Fruit fly (Drosophila melanogaster) whole organism, embryonic: ENCODE data around the gene CG9928.
A peak's percentile ranks its signal among the peaks of the same experiment; 100 is the strongest.

Experiments
- ATbp ChIP-seq: fragments of 200-800 bp; sonication (Bioruptor generic); optimal IDR thresholded peaks from 2 replicates; lab custom pipeline; 2017; ENCODE audit warnings: missing biosample characterization, mild to moderate bottlenecking, missing genetic modification characterization, missing genetic modification reagents
- Ada2b ChIP-seq: fragments of 200-800 bp; sonication (Bioruptor generic); IDR thresholded peaks from 2 replicates; pipeline ENCODE4 v1.3.6; 2022; ENCODE audit warnings: missing biosample characterization, missing genetic modification characterization
- Bteb2 ChIP-seq: fragments of 200-800 bp; sonication (Bioruptor generic); optimal IDR thresholded peaks from 2 replicates; lab custom pipeline; 2016; ENCODE audit warnings: missing biosample characterization, missing genetic modification characterization
- CG10274 ChIP-seq: fragments of 200-800 bp; sonication (Bioruptor generic); optimal IDR thresholded peaks from 3 replicates; lab custom pipeline; 2017; ENCODE audit warnings: missing biosample characterization, mild to moderate bottlenecking, missing genetic modification characterization
- CG10654 ChIP-seq: fragments of 200-800 bp; sonication (Bioruptor generic); optimal IDR thresholded peaks from 2 replicates; lab custom pipeline; 2016; ENCODE audit warnings: missing biosample characterization, missing genetic modification characterization
- CG12744 ChIP-seq: fragments of 200-800 bp; sonication (Bioruptor generic); optimal IDR thresholded peaks from 2 replicates; lab custom pipeline; 2016; ENCODE audit warnings: missing biosample characterization, missing genetic modification characterization
- CG12769 ChIP-seq: fragments of 200-800 bp; sonication (Bioruptor generic); optimal IDR thresholded peaks from 2 replicates; lab custom pipeline; 2019; ENCODE audit warnings: missing biosample characterization, mild to moderate bottlenecking, missing genetic modification characterization, moderate library complexity
- CG14014 ChIP-seq: fragments of 200-800 bp; sonication (Bioruptor generic); IDR thresholded peaks from 2 replicates; pipeline ENCODE4 v1.3.6; 2022; ENCODE audit warnings: missing biosample characterization, missing genetic modification characterization
- CG15696 ChIP-seq: fragments of 200-800 bp; sonication (Bioruptor generic); optimal IDR thresholded peaks from 2 replicates; lab custom pipeline; 2019; ENCODE audit warnings: missing biosample characterization, mild to moderate bottlenecking, missing genetic modification characterization, moderate library complexity
- CG2129 ChIP-seq: fragments of 200-800 bp; sonication (Bioruptor generic); IDR thresholded peaks from 2 replicates; pipeline ENCODE4 v1.3.6; 2022; ENCODE audit warnings: missing biosample characterization, missing genetic modification characterization; ENCODE audit not compliant: partially characterized antibody
- CG2202 ChIP-seq: fragments of 200-800 bp; sonication (Bioruptor generic); optimal IDR thresholded peaks from 2 replicates; lab custom pipeline; 2018; ENCODE audit warnings: missing biosample characterization, mild to moderate bottlenecking, missing genetic modification characterization
- CG2875 ChIP-seq: fragments of 200-800 bp; sonication (Bioruptor generic); optimal IDR thresholded peaks from 2 replicates; lab custom pipeline; 2017; ENCODE audit warnings: missing biosample characterization, mild to moderate bottlenecking, missing genetic modification characterization, missing genetic modification reagents
- CG32767 ChIP-seq: fragments of 200-800 bp; sonication (Bioruptor generic); IDR thresholded peaks from 2 replicates; pipeline ENCODE4 v1.3.6; 2022; ENCODE audit warnings: missing biosample characterization, missing genetic modification characterization
- CG34224 ChIP-seq: fragments of 200-800 bp; sonication (Bioruptor generic); IDR thresholded peaks from 3 replicates; pipeline ENCODE4 v1.3.6; 2022; ENCODE audit warnings: missing biosample characterization, missing genetic modification characterization; ENCODE audit not compliant: partially characterized antibody
- CG5180 ChIP-seq: fragments of 200-800 bp; sonication (Bioruptor generic); optimal IDR thresholded peaks from 3 replicates; lab custom pipeline; 2017; ENCODE audit warnings: missing biosample characterization, missing genetic modification characterization, mild to moderate bottlenecking, moderate library complexity, missing genetic modification reagents
- CG6272 ChIP-seq: fragments of 200-800 bp; sonication (Bioruptor generic); IDR thresholded peaks from 2 replicates; pipeline ENCODE4 v1.3.6; 2022; ENCODE audit warnings: missing biosample characterization, missing genetic modification characterization
- CG6765 ChIP-seq: fragments of 200-800 bp; sonication (Bioruptor generic); optimal IDR thresholded peaks from 3 replicates; lab custom pipeline; 2017; ENCODE audit warnings: missing biosample characterization, mild to moderate bottlenecking, missing genetic modification characterization
- CG7372 ChIP-seq: fragments of 200-800 bp; sonication (Bioruptor generic); IDR thresholded peaks from 2 replicates; pipeline ENCODE4 v1.3.6; 2022; ENCODE audit warnings: missing biosample characterization, missing genetic modification characterization
- CG7786 ChIP-seq: fragments of 200-800 bp; sonication (Bioruptor generic); optimal IDR thresholded peaks from 2 replicates; lab custom pipeline; 2016; ENCODE audit warnings: missing biosample characterization, missing genetic modification characterization
- CG8089 ChIP-seq: fragments of 200-800 bp; sonication (Bioruptor generic); optimal IDR thresholded peaks from 3 replicates; lab custom pipeline; 2016; ENCODE audit warnings: missing biosample characterization, missing genetic modification characterization
- CG8765 ChIP-seq: fragments of 200-800 bp; sonication (Bioruptor generic); IDR thresholded peaks from 2 replicates; pipeline ENCODE4 v1.3.6; 2022; ENCODE audit warnings: missing biosample characterization, missing genetic modification characterization
- CG8924 ChIP-seq: fragments of 200-800 bp; optimal IDR thresholded peaks from 3 replicates; lab custom pipeline; 2019; ENCODE audit warnings: missing biosample characterization, mild to moderate bottlenecking, missing genetic modification characterization, moderate library complexity
- CG9215 ChIP-seq: fragments of 200-800 bp; sonication (Bioruptor generic); IDR thresholded peaks from 2 replicates; pipeline ENCODE4 v1.3.6; 2022; ENCODE audit warnings: missing biosample characterization, missing genetic modification characterization
- Deaf1 ChIP-seq: fragments of 200-800 bp; optimal IDR thresholded peaks from 3 replicates; lab custom pipeline; 2019; ENCODE audit warnings: missing biosample characterization, mild to moderate bottlenecking, missing genetic modification characterization, moderate library complexity
- Dll ChIP-seq: fragments of 200-800 bp; sonication (Bioruptor generic); IDR thresholded peaks from 4 replicates; pipeline ENCODE4 v1.3.6; 2022; ENCODE audit warnings: missing biosample characterization, missing genetic modification characterization; ENCODE audit not compliant: partially characterized antibody
- Dp ChIP-seq: fragments of 200-800 bp; sonication (Bioruptor generic); optimal IDR thresholded peaks from 2 replicates; lab custom pipeline; 2018; ENCODE audit warnings: missing biosample characterization, mild to moderate bottlenecking, missing genetic modification characterization, moderate library complexity
- HmgD ChIP-seq: fragments of 200-800 bp; sonication (Bioruptor generic); optimal IDR thresholded peaks from 3 replicates; lab custom pipeline; 2016; ENCODE audit warnings: missing biosample characterization, missing genetic modification characterization
- Jarid2 ChIP-seq: fragments of 200-800 bp; sonication (Bioruptor generic); optimal IDR thresholded peaks from 3 replicates; lab custom pipeline; 2017; ENCODE audit warnings: mild to moderate bottlenecking, missing biosample characterization, missing genetic modification reagents, missing genetic modification characterization
- Myb ChIP-seq: fragments of 200-800 bp; sonication (Bioruptor generic); optimal IDR thresholded peaks from 2 replicates; lab custom pipeline; 2016; ENCODE audit warnings: missing biosample characterization, missing genetic modification characterization
- NC2α ChIP-seq: fragments of 200-800 bp; sonication (Bioruptor generic); optimal IDR thresholded peaks from 2 replicates; lab custom pipeline; 2016; ENCODE audit warnings: missing biosample characterization, missing genetic modification characterization
- Oaz ChIP-seq: fragments of 200-800 bp; sonication (Bioruptor generic); IDR thresholded peaks from 2 replicates; pipeline ENCODE4 v1.3.6; 2022; ENCODE audit warnings: missing biosample characterization, missing genetic modification characterization
- Scr ChIP-seq: fragments of 200-800 bp; sonication (Bioruptor generic); IDR thresholded peaks from 2 replicates; pipeline ENCODE4 v1.3.6; 2022; ENCODE audit warnings: missing biosample characterization, missing genetic modification characterization; ENCODE audit not compliant: partially characterized antibody
- Taf1 ChIP-seq: fragments of 200-800 bp; sonication (Bioruptor generic); IDR thresholded peaks from 2 replicates; pipeline ENCODE4 v1.3.6; 2022; ENCODE audit warnings: missing biosample characterization, missing genetic modification characterization
- ab ChIP-seq: fragments of 200-800 bp; sonication (Bioruptor generic); optimal IDR thresholded peaks from 2 replicates; lab custom pipeline; 2016; ENCODE audit warnings: missing biosample characterization, missing genetic modification characterization
- aop ChIP-seq: fragments of 200-800 bp; sonication (Bioruptor generic); IDR thresholded peaks from 2 replicates; pipeline ENCODE4 v1.3.6; 2022; ENCODE audit warnings: missing biosample characterization, missing genetic modification characterization
- ato ChIP-seq: fragments of 200-800 bp; sonication (Bioruptor generic); IDR thresholded peaks from 2 replicates; pipeline ENCODE4 v1.3.6; 2022; ENCODE audit warnings: missing biosample characterization, missing genetic modification characterization; ENCODE audit not compliant: partially characterized antibody
- btn ChIP-seq: fragments of 200-800 bp; sonication (Bioruptor generic); optimal IDR thresholded peaks from 2 replicates; lab custom pipeline; 2016; ENCODE audit warnings: missing biosample characterization, missing genetic modification characterization
- croc ChIP-seq: fragments of 200-800 bp; sonication (Bioruptor generic); conservative IDR thresholded peaks from 3 replicates; pipeline ENCODE4 v1.3.6; 2022; ENCODE audit warnings: missing biosample characterization, missing genetic modification characterization
- crol ChIP-seq: fragments of 200-800 bp; sonication (Bioruptor generic); IDR thresholded peaks from 2 replicates; pipeline ENCODE4 v1.3.6; 2022; ENCODE audit warnings: missing biosample characterization, missing genetic modification characterization
- ham ChIP-seq: fragments of 200-800 bp; sonication (Bioruptor generic); IDR thresholded peaks from 2 replicates; pipeline ENCODE4 v1.3.6; 2022; ENCODE audit warnings: missing biosample characterization, missing genetic modification characterization
- insv ChIP-seq, 2 experiments: fragments of 200-800 bp; sonication (Bioruptor generic); optimal IDR thresholded peaks; 3 replicates each; lab custom pipeline; 2016 to 2018; ENCODE audit warnings: missing biosample characterization in 2 of 2, missing genetic modification characterization in 2 of 2
- psq ChIP-seq: fragments of 200-800 bp; sonication (Bioruptor generic); optimal IDR thresholded peaks from 2 replicates; lab custom pipeline; 2017; ENCODE audit warnings: missing biosample characterization, missing genetic modification characterization
- pzg ChIP-seq: fragments of 200-800 bp; sonication (Bioruptor generic); optimal IDR thresholded peaks from 3 replicates; lab custom pipeline; 2018; ENCODE audit warnings: missing biosample characterization, mild to moderate bottlenecking, missing genetic modification characterization, moderate library complexity
- sisA ChIP-seq: fragments of 200-800 bp; sonication (Bioruptor generic); IDR thresholded peaks from 2 replicates; pipeline ENCODE4 v1.3.6; 2022; ENCODE audit warnings: missing biosample characterization, missing genetic modification characterization
- tap ChIP-seq: fragments of 200-800 bp; optimal IDR thresholded peaks from 3 replicates; lab custom pipeline; 2019; ENCODE audit warnings: missing biosample characterization, mild to moderate bottlenecking, missing genetic modification characterization, moderate library complexity
- ttk ChIP-seq: fragments of 200-800 bp; sonication (Bioruptor generic); IDR thresholded peaks from 2 replicates; pipeline ENCODE4 v2.1.2; 2022; ENCODE audit warnings: missing biosample characterization, missing genetic modification characterization
- usp ChIP-seq: fragments of >200 bp; optimal IDR thresholded peaks from 2 replicates; lab custom pipeline; 2017; ENCODE audit warnings: missing biosample characterization, missing genetic modification characterization
- vvl ChIP-seq: fragments of 200-800 bp; sonication (Bioruptor generic); IDR thresholded peaks from 2 replicates; pipeline ENCODE4 v1.3.6; 2022; ENCODE audit warnings: missing biosample characterization, missing genetic modification characterization
- wdn ChIP-seq: fragments of 200-800 bp; sonication (Bioruptor generic); IDR thresholded peaks from 2 replicates; pipeline ENCODE4 v1.3.6; 2022; ENCODE audit warnings: missing biosample characterization, missing genetic modification characterization
- wek ChIP-seq: fragments of 200-800 bp; sonication (Bioruptor generic); optimal IDR thresholded peaks from 3 replicates; lab custom pipeline; 2018; ENCODE audit warnings: missing biosample characterization, mild to moderate bottlenecking, missing genetic modification characterization, moderate library complexity

The CG9928 gene

dm6 chr2L:13179095-13179494 lies 36.4 kb upstream of the CG9928 start, which contains the start of gene Alg7 (continued):
- TF ChIP-seq wek: no peak
- TF ChIP-seq croc (GFP tag; lab: Robert Waterston, UW): no peak
- TF ChIP-seq Ada2b (GFP tag; lab: Robert Waterston, UW): no peak
- TF ChIP-seq tap (tag; lab: Kevin White, UChicago): no peak
- TF ChIP-seq CG7786 (GFP tag; lab: Kevin White, UChicago): no peak
- TF ChIP-seq CG15696 (tag; lab: Kevin White, UChicago): no peak
- no peak for TF ChIP-seq ttk (GFP tag; lab: Robert Waterston, UW)
- TF ChIP-seq CG8924: peak; percentile 2
- peak; percentile 45 for TF ChIP-seq pzg (GFP tag; lab: Kevin White, UChicago)
- no peak for TF ChIP-seq ato (GFP tag; lab: Robert Waterston, UW)
- no peak for TF ChIP-seq usp (GFP tag; lab: Kevin White, UChicago)
- TF ChIP-seq CG6765: no peak
- TF ChIP-seq CG6272: no peak
- peak; percentile 37 for TF ChIP-seq Dp
- TF ChIP-seq CG32767 (GFP tag; lab: Robert Waterston, UW): no peak
- TF ChIP-seq CG8089 (GFP tag; lab: Kevin White, UChicago): no peak
- TF ChIP-seq sisA (GFP tag; lab: Robert Waterston, UW): no peak
- TF ChIP-seq Dll (GFP tag; lab: Robert Waterston, UW): peak; percentile 32; the same call in 1 of the 4 replicates
- no peak for TF ChIP-seq CG12769 (tag; lab: Kevin White, UChicago)
- no peak for TF ChIP-seq ham (GFP tag; lab: Robert Waterston, UW)
- TF ChIP-seq CG34224 (GFP tag; lab: Robert Waterston, UW): no peak
- 0 out of 2 replicates have a peak, but pooled peaks have one; percentile 16 for TF ChIP-seq CG2129 (GFP tag; lab: Robert Waterston, UW)
- TF ChIP-seq Myb (GFP tag; lab: Kevin White, UChicago): no peak
- no peak for TF ChIP-seq CG2202 (tag; lab: Kevin White, UChicago)
- no peak for TF ChIP-seq crol
- peak; percentile 70; the same call in 1 of the 2 replicates for TF ChIP-seq vvl (GFP tag; lab: Robert Waterston, UW)
- no peak for TF ChIP-seq btn (GFP tag; lab: Kevin White, UChicago)
- no peak for TF ChIP-seq Jarid2 (GFP tag; lab: Kevin White, UChicago)

- TF ChIP-seq CG7372 (GFP tag; lab: Robert Waterston, UW) (peak; percentile 46; the same call in 1 of the 2 replicates), psq (GFP tag; lab: Kevin White, UChicago) (peak; percentile 76), CG14014 (GFP tag; lab: Robert Waterston, UW) (peak; percentile 68; the same call in 1 of the 2 replicates), CG10654 (GFP tag; lab: Kevin White, UChicago) (peak; percentile 67), CG5180 (GFP tag; lab: Kevin White, UChicago) (no peak), Deaf1 (no peak), insv (GFP tag; optimal IDR thresholded peaks at IDR 0.05; lab: Kevin White, UChicago) (peak in 1 of 2 experiments; percentile 53), CG2875 (GFP tag; lab: Kevin White, UChicago) (no peak), HmgD (GFP tag; lab: Kevin White, UChicago) (peak; percentile 89), Bteb2 (GFP tag; lab: Kevin White, UChicago) (peak; percentile 75), CG10274 (GFP tag; lab: Kevin White, UChicago) (peak; percentile 36), CG8765 (GFP tag; lab: Robert Waterston, UW) (0 out of 2 replicates have a peak, but pooled peaks have one; percentile 33), ATbp (GFP tag; lab: Kevin White, UChicago) (no peak), Oaz (GFP tag; lab: Robert Waterston, UW) (peak; percentile 9; the same call in 1 of the 2 replicates), CG9215 (GFP tag; lab: Robert Waterston, UW) (peak; percentile 76), Scr (GFP tag; lab: Robert Waterston, UW) (peak; percentile 53; the same call in 1 of the 2 replicates), CG12744 (peak; percentile 50), NC2α (no peak), crol (no peak), wdn (GFP tag; lab: Robert Waterston, UW) (0 out of 2 replicates have a peak, but pooled peaks have one; percentile 38), aop (no peak), Ada2b (GFP tag; lab: Robert Waterston, UW) (no peak), ab (peak; percentile 54), Taf1 (GFP tag; lab: Robert Waterston, UW) (no peak; the same call in 1 of the 2 replicates)
Observed at dm6 chr2L:13176701-13177249, 34.1 kb upstream of the CG9928 start, which contains the start of the genes Sfmbt and CG5439. Gene Sfmbt, minus strand, starts transcription at chr2L:13176785. Gene CG5439, plus strand, starts transcription at chr2L:13177150.
